Worm (Caenorhabditis elegans) whole organism, L1 larva: ENCODE results near the gene klc-2.

Experiments used
- aha-1 ChIP-seq: fragments of 150-350 bp; optimal IDR thresholded peaks from 2 replicates; lab custom pipeline; 2014; ENCODE audit warnings: missing biosample characterization, missing genetic modification characterization
- alr-1 ChIP-seq: fragments of 200-800 bp; sonication (Bioruptor generic); optimal IDR thresholded peaks from 2 replicates; lab custom pipeline; 2018; ENCODE audit warnings: borderline replicate concordance, mild to moderate bottlenecking, missing genetic modification characterization, missing compliant biosample characterization
- ama-1 ChIP-seq: fragments of 150-350 bp; optimal IDR thresholded peaks from 2 replicates; lab custom pipeline; 2014
- blmp-1 ChIP-seq: fragments of 150-350 bp; optimal IDR thresholded peaks from 2 replicates; lab custom pipeline; 2014; ENCODE audit warnings: missing biosample characterization, missing genetic modification characterization
- ceh-63 ChIP-seq: fragments of 200-800 bp; sonication (Bioruptor generic); optimal IDR thresholded peaks from 2 replicates; lab custom pipeline; 2018; ENCODE audit warnings: mild to moderate bottlenecking, missing genetic modification characterization, missing compliant biosample characterization
- ceh-88 ChIP-seq: fragments of 200-800 bp; sonication (Bioruptor generic); IDR thresholded peaks from 2 replicates; pipeline ENCODE4 v1.3.6; 2022; ENCODE audit warnings: missing genetic modification characterization, missing compliant biosample characterization
- ceh-90 ChIP-seq: sonication (generic microtip); optimal IDR thresholded peaks from 2 replicates; lab custom pipeline; 2016; ENCODE audit warnings: missing genetic modification characterization, missing compliant biosample characterization
- ces-1 ChIP-seq: fragments of 150-350 bp; optimal IDR thresholded peaks from 2 replicates; lab custom pipeline; 2014; ENCODE audit warnings: missing biosample characterization, missing genetic modification reagents, missing genetic modification characterization
- efl-1 ChIP-seq, 4 experiments: fragments of 150-350 bp; optimal IDR thresholded peaks in 3 of 4; peaks in 1 of 4; 1 replicate in 1 of 4; 2 replicates in 3 of 4; lab custom pipeline; 2014; ENCODE audit warnings: missing biosample characterization in 2 of 4, missing genetic modification characterization in 2 of 4, missing genetic modification reagents in 2 of 4
- efl-3 ChIP-seq: fragments of 200-800 bp; sonication (Bioruptor generic); optimal IDR thresholded peaks from 2 replicates; lab custom pipeline; 2018; ENCODE audit warnings: mild to moderate bottlenecking, missing genetic modification characterization, missing compliant biosample characterization
- egl-13 ChIP-seq: sonication (generic microtip); optimal IDR thresholded peaks from 2 replicates; lab custom pipeline; 2016; ENCODE audit warnings: missing genotype, missing genetic modification reagents, missing genetic modification characterization, missing compliant biosample characterization
- elt-3 ChIP-seq, 6 experiments: fragments of 150-350 bp in 1 of 6; sonication (generic microtip); optimal IDR thresholded peaks; 2 replicates each; lab custom pipeline; 2017 to 2018; ENCODE audit warnings: missing biosample characterization in 6 of 6, missing genetic modification characterization in 6 of 6, inconsistent platforms in 1 of 6
- ets-5 ChIP-seq: fragments of 200-800 bp; sonication (Bioruptor generic); IDR thresholded peaks from 2 replicates; pipeline ENCODE4 v1.3.6; 2022; ENCODE audit warnings: missing genetic modification characterization, missing compliant biosample characterization
- fkh-8 ChIP-seq: sonication (generic microtip); optimal IDR thresholded peaks from 2 replicates; lab custom pipeline; 2016; ENCODE audit warnings: mild to moderate bottlenecking, missing genetic modification characterization, missing compliant biosample characterization
- fos-1 ChIP-seq: fragments of 150-350 bp; optimal IDR thresholded peaks from 2 replicates; lab custom pipeline; 2014; ENCODE audit warnings: missing biosample characterization, missing genetic modification characterization
- grh-1 ChIP-seq: fragments of 200-800 bp; sonication (Bioruptor generic); IDR thresholded peaks from 2 replicates; pipeline ENCODE4 v1.3.6; 2022; ENCODE audit warnings: missing genetic modification reagents, missing genetic modification characterization, missing compliant biosample characterization
- hlh-17 ChIP-seq: fragments of 200-800 bp; sonication (Bioruptor generic); optimal IDR thresholded peaks from 2 replicates; lab custom pipeline; 2018; ENCODE audit warnings: missing genetic modification characterization, mild to moderate bottlenecking, missing compliant biosample characterization, moderate library complexity, borderline replicate concordance
- hlh-4 ChIP-seq: sonication (generic microtip); optimal IDR thresholded peaks from 2 replicates; lab custom pipeline; 2016; ENCODE audit warnings: mild to moderate bottlenecking, missing genetic modification characterization, missing compliant biosample characterization
- irx-1 ChIP-seq: sonication (generic microtip); optimal IDR thresholded peaks from 2 replicates; lab custom pipeline; 2016; ENCODE audit warnings: missing genetic modification characterization, missing compliant biosample characterization
- lin-14 ChIP-seq: fragments of 200-800 bp; sonication (Bioruptor generic); optimal IDR thresholded peaks from 2 replicates; lab custom pipeline; 2018; ENCODE audit warnings: mild to moderate bottlenecking, missing genetic modification characterization, moderate library complexity, missing compliant biosample characterization
- lir-3 ChIP-seq: sonication (generic microtip); optimal IDR thresholded peaks from 2 replicates; lab custom pipeline; 2016; ENCODE audit warnings: mild to moderate bottlenecking, missing genetic modification characterization, moderate library complexity, missing compliant biosample characterization; ENCODE audit not compliant: poor library complexity
- mdl-1 ChIP-seq, 2 experiments: fragments of 150-350 bp; optimal IDR thresholded peaks; 2 replicates each; lab custom pipeline; 2014 to 2017; ENCODE audit warnings: missing biosample characterization in 2 of 2, missing genetic modification characterization in 2 of 2, inconsistent platforms in 1 of 2
- mef-2 ChIP-seq: fragments of 150-350 bp; optimal IDR thresholded peaks from 2 replicates; lab custom pipeline; 2014; ENCODE audit warnings: missing biosample characterization, missing genetic modification characterization
- mep-1 ChIP-seq: fragments of 150-350 bp; optimal IDR thresholded peaks from 2 replicates; lab custom pipeline; 2014; ENCODE audit warnings: missing biosample characterization, missing genetic modification characterization
- nhr-11 ChIP-seq: fragments of 150-350 bp; optimal IDR thresholded peaks from 2 replicates; lab custom pipeline; 2014; ENCODE audit warnings: missing biosample characterization, missing genetic modification characterization
- nhr-20 ChIP-seq: sonication (generic microtip); optimal IDR thresholded peaks from 2 replicates; lab custom pipeline; 2016; ENCODE audit warnings: mild to moderate bottlenecking, missing genetic modification characterization, missing compliant biosample characterization
- nhr-28 ChIP-seq: fragments of 150-350 bp; optimal IDR thresholded peaks from 2 replicates; lab custom pipeline; 2014; ENCODE audit warnings: missing biosample characterization, missing genetic modification characterization
- nhr-47 ChIP-seq: sonication (generic microtip); optimal IDR thresholded peaks from 2 replicates; lab custom pipeline; 2016; ENCODE audit warnings: mild to moderate bottlenecking, missing genetic modification characterization, moderate library complexity, missing compliant biosample characterization
- nhr-77 ChIP-seq: fragments of 150-350 bp; optimal IDR thresholded peaks from 2 replicates; lab custom pipeline; 2014; ENCODE audit warnings: missing biosample characterization, missing genetic modification characterization
- nhr-85 ChIP-seq: sonication (generic microtip); peaks from one replicate; lab custom pipeline; 2016; ENCODE audit warnings: missing genetic modification characterization, inconsistent platforms, missing compliant biosample characterization
- pag-3 ChIP-seq: sonication (generic microtip); optimal IDR thresholded peaks from 2 replicates; lab custom pipeline; 2017; ENCODE audit warnings: missing genetic modification characterization, mild to moderate bottlenecking, missing compliant biosample characterization, antibody characterized with exemption, borderline replicate concordance; ENCODE audit not compliant: insufficient read depth
- pax-3 ChIP-seq: fragments of 200-800 bp; sonication (Bioruptor generic); optimal IDR thresholded peaks from 2 replicates; lab custom pipeline; 2018; ENCODE audit warnings: mild to moderate bottlenecking, missing genetic modification characterization, moderate library complexity, missing compliant biosample characterization
- rnt-1 ChIP-seq: sonication (generic microtip); optimal IDR thresholded peaks from 2 replicates; lab custom pipeline; 2016; ENCODE audit warnings: mild to moderate bottlenecking, missing genetic modification characterization, moderate library complexity, missing compliant biosample characterization
- skn-1 ChIP-seq: fragments of 150-350 bp; optimal IDR thresholded peaks from 2 replicates; lab custom pipeline; 2014; ENCODE audit warnings: missing biosample characterization, missing genetic modification characterization
- snu-23 ChIP-seq: sonication (generic microtip); optimal IDR thresholded peaks from 2 replicates; lab custom pipeline; 2016; ENCODE audit warnings: missing genetic modification characterization, missing compliant biosample characterization
- sox-4 ChIP-seq: sonication (generic microtip); optimal IDR thresholded peaks from 2 replicates; lab custom pipeline; 2016; ENCODE audit warnings: missing genetic modification characterization, missing compliant biosample characterization
- sup-37 ChIP-seq: fragments of 200-800 bp; sonication (Bioruptor generic); optimal IDR thresholded peaks from 2 replicates; lab custom pipeline; 2018; ENCODE audit warnings: mild to moderate bottlenecking, missing genetic modification characterization, missing compliant biosample characterization
- swsn-7 ChIP-seq: sonication (generic microtip); optimal IDR thresholded peaks from 2 replicates; lab custom pipeline; 2016; ENCODE audit warnings: missing genetic modification characterization, missing compliant biosample characterization
- unc-130 ChIP-seq: fragments of 150-350 bp; optimal IDR thresholded peaks from 2 replicates; lab custom pipeline; 2017; ENCODE audit warnings: missing biosample characterization, missing genetic modification characterization, inconsistent platforms
- unc-30 ChIP-seq: sonication (generic microtip); optimal IDR thresholded peaks from 2 replicates; lab custom pipeline; 2017; ENCODE audit warnings: missing biosample characterization, missing genetic modification characterization
- unc-62 ChIP-seq: fragments of 150-350 bp; optimal IDR thresholded peaks from 2 replicates; lab custom pipeline; 2014; ENCODE audit warnings: missing biosample characterization, missing genetic modification reagents, missing genetic modification characterization
- unc-86 ChIP-seq: sonication (generic microtip); optimal IDR thresholded peaks from 2 replicates; lab custom pipeline; 2016; ENCODE audit warnings: missing genetic modification characterization, missing compliant biosample characterization
- unc-98 ChIP-seq: fragments of 200-800 bp; sonication (Bioruptor generic); IDR thresholded peaks from 2 replicates; pipeline ENCODE4 v1.3.6; 2022; ENCODE audit warnings: missing genetic modification characterization, missing compliant biosample characterization
- zag-1 ChIP-seq: fragments of 150-350 bp; optimal IDR thresholded peaks from 2 replicates; lab custom pipeline; 2014; ENCODE audit warnings: missing biosample characterization, missing genetic modification characterization

The klc-2 gene

ce11 chrV:5536240-5536811 is 44.9 kb downstream of the klc-2 start, which contains the start of the genes cox-16 and syp-2 (continued):
- TF ChIP-seq rnt-1 (tag; lab: Kevin White, UChicago): peak; percentile 5
- TF ChIP-seq pag-3: no peak
- TF ChIP-seq unc-98 (GFP tag; lab: Robert Waterston, UW): no peak
- peak; percentile 33 to 45 for TF ChIP-seq efl-1 (optimal IDR thresholded peaks at IDR 0.05; lab: Kevin White, UChicago)
- TF ChIP-seq efl-1 (GFP tag; optimal IDR thresholded peaks at IDR 0.05 in 1 of 2; lab: Kevin White, UChicago): peak; percentile 35 to 86
- no peak for TF ChIP-seq fkh-8 (tag; lab: Kevin White, UChicago)
- TF ChIP-seq mdl-1 (tag; optimal IDR thresholded peaks at IDR 0.05; lab: Kevin White, UChicago): no peak
- TF ChIP-seq unc-86 (tag; lab: Kevin White, UChicago): no peak
- TF ChIP-seq nhr-85 (tag; lab: Kevin White, UChicago): no peak
- TF ChIP-seq mep-1 (tag; lab: Kevin White, UChicago): no peak
- TF ChIP-seq hlh-4 (tag; lab: Kevin White, UChicago): no peak
- peak; percentile 12 for TF ChIP-seq blmp-1
- TF ChIP-seq nhr-20 (tag; lab: Kevin White, UChicago): no peak
- TF ChIP-seq alr-1 (tag; lab: Kevin White, UChicago): no peak
- no peak for TF ChIP-seq zag-1
- TF ChIP-seq aha-1 (tag; lab: Kevin White, UChicago): no peak
- no peak for TF ChIP-seq elt-3 (tag; optimal IDR thresholded peaks at IDR 0.05; lab: Kevin White, UChicago)
- TF ChIP-seq, all 84 proteins: peak for 10

ce11 chrV:5535774-5536173 is 45.4 kb downstream of the klc-2 start, which contains the start of gene C24G6.8:
C24G6.8 (minus strand) TSS chrV:5535874.
- TF ChIP-seq ceh-63 (no peak), ces-1 (GFP tag; lab: Kevin White, UChicago) (no peak), efl-1 (optimal IDR thresholded peaks at IDR 0.05; lab: Kevin White, UChicago) (no peak), efl-1 (GFP tag; optimal IDR thresholded peaks at IDR 0.05 in 1 of 2; lab: Kevin White, UChicago) (peak in 1 of 2 experiments; percentile 68), blmp-1 (no peak), pag-3 (no peak), sox-4 (tag; lab: Kevin White, UChicago) (no peak), unc-130 (tag; lab: Kevin White, UChicago) (no peak), nhr-77 (tag; lab: Kevin White, UChicago) (no peak)

- TF ChIP-seq skn-1 (tag; lab: Kevin White, UChicago): no peak
- no peak for TF ChIP-seq efl-3 (GFP tag; lab: Kevin White, UChicago)
- TF ChIP-seq irx-1 (tag; lab: Kevin White, UChicago): no peak
- TF ChIP-seq nhr-28 (tag; lab: Kevin White, UChicago): no peak
- no peak for TF ChIP-seq fos-1
- no peak for TF ChIP-seq rnt-1 (tag; lab: Kevin White, UChicago)
- no peak for TF ChIP-seq ceh-63
- no peak for TF ChIP-seq ets-5 (GFP tag; lab: Robert Waterston, UW)
- TF ChIP-seq unc-62: no peak
- TF ChIP-seq grh-1: no peak
- no peak for TF ChIP-seq nhr-11 (tag; lab: Kevin White, UChicago)
- no peak for TF ChIP-seq egl-13 (tag; lab: Kevin White, UChicago)
- TF ChIP-seq mef-2 (tag; lab: Kevin White, UChicago): no peak
- TF ChIP-seq lin-14 (GFP tag; lab: Kevin White, UChicago): no peak
- no peak for TF ChIP-seq sup-37 (GFP tag; lab: Kevin White, UChicago)
These were observed 47.5 kb downstream of the klc-2 start, which contains the start of gene grl-1 for ce11 chrV:5533755-5534154. grl-1 (minus strand) TSS chrV:5533855.

- TF ChIP-seq hlh-17 (GFP tag; lab: Kevin White, UChicago): no peak
- no peak for TF ChIP-seq irx-1 (tag; lab: Kevin White, UChicago)
- no peak for TF ChIP-seq lir-3 (tag; lab: Kevin White, UChicago)
- TF ChIP-seq nhr-20 (tag; lab: Kevin White, UChicago): no peak
- no peak for TF ChIP-seq snu-23 (GFP tag; lab: Kevin White, UChicago)
- TF ChIP-seq unc-62: no peak
- TF ChIP-seq blmp-1: no peak
- TF ChIP-seq nhr-47 (tag; lab: Kevin White, UChicago): no peak
- no peak for TF ChIP-seq unc-30 (tag; lab: Kevin White, UChicago)
- TF ChIP-seq ceh-88 (GFP tag; lab: Robert Waterston, UW): no peak
- no peak for TF ChIP-seq ceh-90 (tag; lab: Kevin White, UChicago)
- TF ChIP-seq ceh-63: no peak
- TF ChIP-seq unc-130 (tag; lab: Kevin White, UChicago): no peak
- TF ChIP-seq swsn-7: no peak
- TF ChIP-seq pax-3 (tag; lab: Kevin White, UChicago): no peak
- no peak for TF ChIP-seq ama-1 (lab: Kevin White, UChicago)
- TF ChIP-seq, all 84 proteins: peak for 0
These were observed 53.5 kb downstream of the klc-2 start for ce11 chrV:5527694-5528093.
